Worm (Caenorhabditis elegans): ENCODE results near the gene C07C7.3.

DNA sequence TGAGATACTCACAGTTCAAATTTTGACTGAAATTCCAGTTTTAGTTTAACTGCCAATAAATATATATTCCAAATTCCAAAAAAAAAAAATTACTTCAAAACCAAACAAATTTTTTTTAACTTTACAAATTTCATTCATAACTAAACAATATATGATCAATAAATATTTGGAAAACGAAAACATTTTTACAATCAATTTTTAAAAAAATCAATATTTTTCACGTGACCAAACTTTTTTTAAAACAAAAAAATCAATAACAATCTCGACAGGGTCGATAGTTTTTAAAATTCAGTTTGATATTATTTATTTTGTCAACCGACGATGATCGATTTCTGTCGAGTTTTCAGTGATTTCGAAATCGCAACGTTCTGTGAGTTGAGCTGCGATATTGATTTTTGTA is 15.7 kb upstream of the C07C7.3 start, which contains the start of gene F23B2.7:
- no peak for TF ChIP-seq W03F9.2 (tag; optimal IDR thresholded peaks at IDR 0.05)
- TF ChIP-seq him-1 (tag; optimal IDR thresholded peaks at IDR 0.05): no peak
